Worm (Caenorhabditis elegans) whole organism, L3 larva: ENCODE data around the gene F47B7.5.

ENCODE experiments used
- R02D3.7 ChIP-seq: fragments of 150-350 bp; optimal IDR thresholded peaks from 2 replicates; lab custom pipeline; 2014; ENCODE audit warnings: missing biosample characterization, missing genetic modification characterization
- ZK546.5 ChIP-seq: sonication (generic microtip); optimal IDR thresholded peaks from 2 replicates; lab custom pipeline; 2017; ENCODE audit warnings: missing biosample characterization, missing genetic modification characterization
- ama-1 ChIP-seq: fragments of 150-350 bp; optimal IDR thresholded peaks from 2 replicates; lab custom pipeline; 2018
- ceh-28 ChIP-seq: fragments of 150-350 bp; optimal IDR thresholded peaks from 2 replicates; lab custom pipeline; 2014; ENCODE audit warnings: missing biosample characterization, missing genetic modification reagents, missing genetic modification characterization
- daf-12 ChIP-seq: fragments of 150-350 bp; optimal IDR thresholded peaks from 2 replicates; lab custom pipeline; 2014; ENCODE audit warnings: missing biosample characterization, missing genetic modification reagents, missing genetic modification characterization
- egl-27 ChIP-seq: sonication (generic microtip); optimal IDR thresholded peaks from 4 replicates; lab custom pipeline; 2017; ENCODE audit warnings: missing biosample characterization, missing genetic modification reagents, missing genetic modification characterization
- egl-5 ChIP-seq: fragments of 150-350 bp; optimal IDR thresholded peaks from 2 replicates; lab custom pipeline; 2017; ENCODE audit warnings: missing biosample characterization, missing genetic modification reagents, missing genetic modification characterization, inconsistent platforms
- elt-1 ChIP-seq: fragments of 150-350 bp; optimal IDR thresholded peaks from 2 replicates; lab custom pipeline; 2014; ENCODE audit warnings: missing biosample characterization, missing genetic modification characterization
- elt-2 ChIP-seq: sonication (generic microtip); optimal IDR thresholded peaks from 2 replicates; lab custom pipeline; 2016; ENCODE audit warnings: missing genetic modification reagents, mild to moderate bottlenecking, missing genetic modification characterization, missing compliant biosample characterization
- eor-1 ChIP-seq, 2 experiments: fragments of 150-350 bp; optimal IDR thresholded peaks; 2 replicates each; lab custom pipeline; 2014 to 2018; ENCODE audit warnings: missing biosample characterization in 2 of 2, missing genetic modification characterization in 2 of 2
- fkh-10 ChIP-seq: sonication (generic microtip); optimal IDR thresholded peaks from 2 replicates; lab custom pipeline; 2017; ENCODE audit warnings: missing biosample characterization, missing genetic modification reagents, missing genetic modification characterization
- jun-1 ChIP-seq: fragments of 150-350 bp; optimal IDR thresholded peaks from 2 replicates; lab custom pipeline; 2014; ENCODE audit warnings: missing biosample characterization, missing genetic modification reagents, missing genetic modification characterization
- lin-15B ChIP-seq: fragments of 150-350 bp; optimal IDR thresholded peaks from 2 replicates; lab custom pipeline; 2014; ENCODE audit warnings: missing biosample characterization, missing genetic modification characterization
- lin-39 ChIP-seq: fragments of 150-350 bp; optimal IDR thresholded peaks from 2 replicates; lab custom pipeline; 2018; ENCODE audit warnings: missing biosample characterization, missing genetic modification reagents, missing genetic modification characterization
- lsy-12 ChIP-seq: sonication (generic microtip); optimal IDR thresholded peaks from 2 replicates; lab custom pipeline; 2016; ENCODE audit warnings: mild to moderate bottlenecking, missing genetic modification characterization, missing compliant biosample characterization
- mdl-1 ChIP-seq: fragments of 150-350 bp; optimal IDR thresholded peaks from 2 replicates; lab custom pipeline; 2014; ENCODE audit warnings: missing biosample characterization, missing genetic modification characterization
- mml-1 ChIP-seq: fragments of 150-350 bp; sonication (generic microtip); optimal IDR thresholded peaks from 3 replicates; lab custom pipeline; 2014; ENCODE audit warnings: missing biosample characterization, missing genetic modification characterization
- nfya-1 ChIP-seq: sonication (generic microtip); optimal IDR thresholded peaks from 2 replicates; lab custom pipeline; 2017; ENCODE audit warnings: missing genetic modification characterization, mild to moderate bottlenecking, missing compliant biosample characterization, antibody characterized with exemption, moderate library complexity; ENCODE audit not compliant: insufficient read depth
- nhr-11 ChIP-seq: fragments of 150-350 bp; optimal IDR thresholded peaks from 2 replicates; lab custom pipeline; 2014; ENCODE audit warnings: missing biosample characterization, missing genetic modification characterization
- nhr-12 ChIP-seq: fragments of 150-350 bp; optimal IDR thresholded peaks from 2 replicates; lab custom pipeline; 2014; ENCODE audit warnings: missing biosample characterization, missing genetic modification characterization
- nhr-23 ChIP-seq: fragments of 150-350 bp; optimal IDR thresholded peaks from 2 replicates; lab custom pipeline; 2014; ENCODE audit warnings: missing biosample characterization, missing genetic modification reagents, missing genetic modification characterization
- nhr-237 ChIP-seq: fragments of 150-350 bp; optimal IDR thresholded peaks from 2 replicates; lab custom pipeline; 2014; ENCODE audit warnings: missing biosample characterization, missing genetic modification characterization
- nhr-25 ChIP-seq: sonication (generic microtip); optimal IDR thresholded peaks from 2 replicates; lab custom pipeline; 2017; ENCODE audit warnings: missing biosample characterization, missing genetic modification characterization
- nhr-43 ChIP-seq: sonication (generic microtip); optimal IDR thresholded peaks from 2 replicates; lab custom pipeline; 2016; ENCODE audit warnings: mild to moderate bottlenecking, missing genetic modification characterization, missing compliant biosample characterization; ENCODE audit not compliant: poor library complexity, severe bottlenecking
- nhr-67 ChIP-seq: fragments of 150-350 bp; optimal IDR thresholded peaks from 2 replicates; lab custom pipeline; 2014; ENCODE audit warnings: missing biosample characterization, missing genetic modification characterization
- nhr-77 ChIP-seq: fragments of 150-350 bp; optimal IDR thresholded peaks from 2 replicates; lab custom pipeline; 2014; ENCODE audit warnings: missing biosample characterization, missing genetic modification characterization
- pha-4 ChIP-seq: fragments of 150-350 bp; optimal IDR thresholded peaks from 2 replicates; lab custom pipeline; 2014; ENCODE audit warnings: missing biosample characterization, missing genetic modification reagents, missing genetic modification characterization
- pqm-1 ChIP-seq: fragments of 150-350 bp; optimal IDR thresholded peaks from 2 replicates; lab custom pipeline; 2017; ENCODE audit warnings: missing biosample characterization, missing genetic modification characterization, inconsistent platforms
- sea-2 ChIP-seq: fragments of 150-350 bp; sonication (generic microtip); optimal IDR thresholded peaks from 4 replicates; lab custom pipeline; 2014; ENCODE audit warnings: missing biosample characterization, missing genetic modification reagents, missing genetic modification characterization
- tbx-2 ChIP-seq: sonication (generic microtip); optimal IDR thresholded peaks from 2 replicates; lab custom pipeline; 2016; ENCODE audit warnings: mild to moderate bottlenecking, missing genetic modification characterization, missing compliant biosample characterization
- unc-39 ChIP-seq: sonication (generic microtip); optimal IDR thresholded peaks from 4 replicates; lab custom pipeline; 2017; ENCODE audit warnings: missing biosample characterization, missing genetic modification characterization
- unc-62 ChIP-seq: fragments of 150-350 bp; sonication (generic microtip); optimal IDR thresholded peaks from 4 replicates; lab custom pipeline; 2014; ENCODE audit warnings: missing biosample characterization, missing genetic modification reagents, missing genetic modification characterization
- ztf-11 ChIP-seq: fragments of 150-350 bp; optimal IDR thresholded peaks from 2 replicates; lab custom pipeline; 2014; ENCODE audit warnings: missing biosample characterization, missing genetic modification characterization

Gene F47B7.5

ce11 chrX:3792715-3793114, 24.1 kb upstream of the F47B7.5 start, which contains the start of gene idpp-5:
idpp-5 (minus strand) TSS chrX:3792815.
- TF ChIP-seq tbx-2 (tag; lab: Kevin White, UChicago) (no peak), ZK546.5 (tag; lab: Kevin White, UChicago) (no peak), fkh-10 (GFP tag; lab: Kevin White, UChicago) (no peak), elt-2 (tag; lab: Kevin White, UChicago) (no peak), R02D3.7 (tag; lab: Kevin White, UChicago) (no peak), nfya-1 (tag; lab: Kevin White, UChicago) (no peak), nhr-11 (tag; lab: Kevin White, UChicago) (no peak), egl-5 (tag; lab: Kevin White, UChicago) (no peak), unc-39 (tag; lab: Kevin White, UChicago) (no peak), jun-1 (tag; lab: Kevin White, UChicago) (no peak), nhr-237 (tag; lab: Kevin White, UChicago) (no peak), ama-1 (lab: Kevin White, UChicago) (no peak), nhr-23 (tag; lab: Kevin White, UChicago) (no peak)

- no peak for TF ChIP-seq nfya-1 (tag; lab: Kevin White, UChicago)
- no peak for TF ChIP-seq lsy-12 (tag; lab: Kevin White, UChicago)
- TF ChIP-seq daf-12, result no peak
- TF ChIP-seq unc-39 (tag; lab: Kevin White, UChicago), result no peak
- no peak for TF ChIP-seq sea-2 (GFP tag; lab: Kevin White, UChicago)
- TF ChIP-seq eor-1 (tag; optimal IDR thresholded peaks at IDR 0.05; lab: Kevin White, UChicago), result no peak
- TF ChIP-seq, all 47 proteins: peak for 0
Measured at ce11 chrX:3791098-3791497, 22.5 kb upstream of the F47B7.5 start.

- TF ChIP-seq nhr-23 (tag; lab: Kevin White, UChicago) (peak; percentile 54), ceh-28 (tag; lab: Kevin White, UChicago) (peak; percentile 55), mml-1 (no peak), pha-4 (tag; lab: Kevin White, UChicago) (peak; percentile 86), lsy-12 (tag; lab: Kevin White, UChicago) (peak; percentile 21), nhr-67 (tag; lab: Kevin White, UChicago) (no peak), unc-39 (tag; lab: Kevin White, UChicago) (no peak), ama-1 (lab: Kevin White, UChicago) (peak; percentile 85), ztf-11 (tag; lab: Kevin White, UChicago) (no peak), nhr-43 (tag; lab: Kevin White, UChicago) (peak; percentile 62), lin-39 (tag; lab: Kevin White, UChicago) (peak; percentile 34), egl-5 (tag; lab: Kevin White, UChicago) (peak; percentile 63), lin-15B (tag; lab: Kevin White, UChicago) (no peak), nhr-77 (no peak), nfya-1 (tag; lab: Kevin White, UChicago) (peak; percentile 9), elt-2 (tag; lab: Kevin White, UChicago) (no peak), jun-1 (tag; lab: Kevin White, UChicago) (peak; percentile 7), nhr-25 (tag; lab: Kevin White, UChicago) (peak; percentile 97)
Measured at ce11 chrX:3788483-3788882, 19.9 kb upstream of the F47B7.5 start.

- peak; percentile 58 for TF ChIP-seq lin-39 (tag; lab: Kevin White, UChicago)
- peak; percentile 57 for TF ChIP-seq mdl-1
- TF ChIP-seq nfya-1 (tag; lab: Kevin White, UChicago), result peak; percentile 26
- TF ChIP-seq nhr-23 (tag; lab: Kevin White, UChicago), result peak; percentile 58
- peak; percentile 56 for TF ChIP-seq ceh-28 (tag; lab: Kevin White, UChicago)
- TF ChIP-seq elt-1 (tag; lab: Kevin White, UChicago), result no peak
- TF ChIP-seq pha-4 (tag; lab: Kevin White, UChicago), result peak; percentile 31
- no peak for TF ChIP-seq ZK546.5 (tag; lab: Kevin White, UChicago)
- peak; percentile 2 for TF ChIP-seq egl-27 (tag; lab: Kevin White, UChicago)
- TF ChIP-seq ama-1 (lab: Kevin White, UChicago), result peak; percentile 57
- TF ChIP-seq pqm-1, result no peak
- no peak for TF ChIP-seq tbx-2 (tag; lab: Kevin White, UChicago)
- TF ChIP-seq jun-1 (tag; lab: Kevin White, UChicago), result peak; percentile 12
- no peak for TF ChIP-seq unc-62
- TF ChIP-seq lsy-12 (tag; lab: Kevin White, UChicago), result peak; percentile 36
- no peak for TF ChIP-seq nhr-12 (tag; lab: Kevin White, UChicago)
- no peak for TF ChIP-seq nhr-11 (tag; lab: Kevin White, UChicago)
- peak; percentile 95 for TF ChIP-seq nhr-25 (tag; lab: Kevin White, UChicago)
- TF ChIP-seq nhr-43 (tag; lab: Kevin White, UChicago), result peak; percentile 55
Measured at ce11 chrX:3787431-3788076, 18.9 kb upstream of the F47B7.5 start, which contains the start of gene pmpl-1. pmpl-1 (plus strand) TSS chrX:3788026.
